Fruit fly (Drosophila melanogaster): Measurements from ENCODE around the gene Srp54.

The Srp54 gene

DNA sequence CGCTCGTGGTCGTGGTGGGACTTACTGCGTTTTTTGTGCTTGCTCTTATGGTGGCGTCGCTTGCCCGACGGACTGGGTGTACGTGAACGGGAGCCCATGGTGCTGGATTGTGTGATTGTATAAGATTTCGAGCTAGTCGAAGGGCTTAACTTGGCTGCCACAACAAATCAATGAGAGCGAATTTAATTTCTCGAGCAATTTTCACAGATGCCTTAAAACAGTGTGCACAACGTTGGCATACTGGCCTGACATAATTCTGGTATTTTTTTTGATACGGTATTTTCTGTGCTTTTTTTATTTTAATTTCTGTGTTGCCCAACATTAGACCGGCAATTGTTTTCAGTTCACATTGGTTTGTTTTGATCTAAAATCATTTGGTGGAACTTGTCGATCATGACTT lies 25.2 kb downstream of the Srp54 start, which contains the start of gene Arglu1 (continued):
- TF ChIP-seq nerfin-2 (GFP tag; IDR thresholded peaks at IDR 0.05; ENCODE audit: partially characterized antibody): no peak
- 0 out of 2 replicates have a peak, but pooled peaks have one; percentile 14 for TF ChIP-seq Drgx (GFP tag; IDR thresholded peaks at IDR 0.05)
- TF ChIP-seq wdn (GFP tag; IDR thresholded peaks at IDR 0.05): no peak
- peak; percentile 26 for TF ChIP-seq CG13624 (GFP tag; optimal IDR thresholded peaks at IDR 0.05)
- no peak for TF ChIP-seq hkb (optimal IDR thresholded peaks at IDR 0.05)
- TF ChIP-seq hkb (GFP tag; IDR thresholded peaks at IDR 0.05): peak; percentile 28; the same call in 1 of the 2 replicates
- TF ChIP-seq CG11723 (GFP tag; optimal IDR thresholded peaks at IDR 0.05): no peak
- TF ChIP-seq ssp (GFP tag; IDR thresholded peaks at IDR 0.05): 0 out of 2 replicates have a peak, but pooled peaks have one; percentile 18
- TF ChIP-seq salm (tag; optimal IDR thresholded peaks at IDR 0.05): no peak
- TF ChIP-seq CG8388 (GFP tag; optimal IDR thresholded peaks at IDR 0.05): no peak
- no peak for TF ChIP-seq zf30C (GFP tag; optimal IDR thresholded peaks at IDR 0.05)
- 0 out of 3 replicates have a peak, but pooled peaks have one; percentile 23 for TF ChIP-seq zen2 (GFP tag; IDR thresholded peaks at IDR 0.05; ENCODE audit: partially characterized antibody)
- TF ChIP-seq pan (optimal IDR thresholded peaks at IDR 0.05): no peak
- peak in 1 of 2 experiments; percentile 41 for TF ChIP-seq pan (GFP tag; optimal IDR thresholded peaks at IDR 0.05 in 1 of 2, IDR thresholded peaks at IDR 0.05 in 1 of 2)
- TF ChIP-seq otp (GFP tag; IDR thresholded peaks at IDR 0.05): no peak
- TF ChIP-seq NfI (GFP tag; optimal IDR thresholded peaks at IDR 0.05): peak; percentile 26
- no peak for TF ChIP-seq Rx (GFP tag; IDR thresholded peaks at IDR 0.05)
- TF ChIP-seq HmgZ (tag; optimal IDR thresholded peaks at IDR 0.05): peak; percentile 38
- no peak for TF ChIP-seq CG1233 (GFP tag; optimal IDR thresholded peaks at IDR 0.05)
- no peak for TF ChIP-seq CG1529 (GFP tag; optimal IDR thresholded peaks at IDR 0.05)
- peak; percentile 36; the same call in 1 of the 2 replicates for TF ChIP-seq CG13287 (GFP tag; IDR thresholded peaks at IDR 0.05; ENCODE audit: partially characterized antibody)
- peak; percentile 13 for TF ChIP-seq Meics (GFP tag; optimal IDR thresholded peaks at IDR 0.05)
- no peak for TF ChIP-seq CG6254 (GFP tag; optimal IDR thresholded peaks at IDR 0.05)
- TF ChIP-seq CG15514 (GFP tag; optimal IDR thresholded peaks at IDR 0.05): peak; percentile 78
- TF ChIP-seq vfl (GFP tag; optimal IDR thresholded peaks at IDR 0.05): no peak
- TF ChIP-seq Lpt (GFP tag; optimal IDR thresholded peaks at IDR 0.05): no peak
- TF ChIP-seq Dp (GFP tag; optimal IDR thresholded peaks at IDR 0.05): no peak
- no peak for TF ChIP-seq CG6689 (GFP tag; IDR thresholded peaks at IDR 0.05)
- TF ChIP-seq cad (GFP tag; optimal IDR thresholded peaks at IDR 0.05): no peak
- no peak for TF ChIP-seq Optix (GFP tag; IDR thresholded peaks at IDR 0.05)
- TF ChIP-seq kni (GFP tag; optimal IDR thresholded peaks at IDR 0.05): no peak
- TF ChIP-seq eyg (GFP tag; optimal IDR thresholded peaks at IDR 0.05): peak; percentile 25
- TF ChIP-seq CG2120 (GFP tag; optimal IDR thresholded peaks at IDR 0.05): peak; percentile 46
- TF ChIP-seq CG14441 (GFP tag; IDR thresholded peaks at IDR 0.05): no peak
- no peak for TF ChIP-seq ewg (GFP tag; optimal IDR thresholded peaks at IDR 0.05)
- no peak for TF ChIP-seq CG31441 (GFP tag; IDR thresholded peaks at IDR 0.05)
- peak; percentile 55 for TF ChIP-seq YL-1 (GFP tag; optimal IDR thresholded peaks at IDR 0.05)
- 0 out of 2 replicates have a peak, but pooled peaks have one; percentile 35 for TF ChIP-seq vvl (GFP tag; IDR thresholded peaks at IDR 0.05)
- TF ChIP-seq CG9876 (GFP tag; optimal IDR thresholded peaks at IDR 0.05): no peak
- TF ChIP-seq CG7372 (GFP tag; IDR thresholded peaks at IDR 0.05): no peak
- TF ChIP-seq dm (GFP tag; optimal IDR thresholded peaks at IDR 0.05): no peak
- no peak for TF ChIP-seq CG7271 (tag; optimal IDR thresholded peaks at IDR 0.05)
- TF ChIP-seq ttk (GFP tag; IDR thresholded peaks at IDR 0.05): no peak
- TF ChIP-seq slbo (GFP tag; IDR thresholded peaks at IDR 0.05): peak; percentile 36; the same call in 1 of the 2 replicates
- no peak for TF ChIP-seq slp2 (GFP tag; optimal IDR thresholded peaks at IDR 0.05)
- peak; percentile 88 for TF ChIP-seq MBD-R2 (GFP tag; IDR thresholded peaks at IDR 0.05)
- no peak for TF ChIP-seq CTCF (GFP tag; optimal IDR thresholded peaks at IDR 0.05)
- no peak for TF ChIP-seq CG17361 (GFP tag; IDR thresholded peaks at IDR 0.05)
- 0 out of 2 replicates have a peak, but pooled peaks have one; percentile 34 for TF ChIP-seq Dref (GFP tag; IDR thresholded peaks at IDR 0.05)
- TF ChIP-seq CG13296 (GFP tag; optimal IDR thresholded peaks at IDR 0.05): no peak
- TF ChIP-seq trh (GFP tag; optimal IDR thresholded peaks at IDR 0.05): no peak
- peak; percentile 1 for TF ChIP-seq CG3995 (GFP tag; optimal IDR thresholded peaks at IDR 0.05)
- no peak for TF ChIP-seq ap (GFP tag; IDR thresholded peaks at IDR 0.05)

Measured in whole organism, embryonic.